Fruit fly (Drosophila melanogaster) whole organism, embryonic: Measurements from ENCODE around the gene CG42591.
A peak's percentile ranks its signal among the peaks of the same experiment; 100 is the strongest.

Experiments used
- Abd-B ChIP-seq: fragments of 200-800 bp; sonication (Bioruptor generic); optimal IDR thresholded peaks from 2 replicates; lab custom pipeline; 2018; ENCODE audit warnings: missing biosample characterization, mild to moderate bottlenecking, missing genetic modification characterization, moderate library complexity
- Atf-2 ChIP-seq: fragments of 200-800 bp; sonication (Bioruptor generic); optimal IDR thresholded peaks from 2 replicates; lab custom pipeline; 2016; ENCODE audit warnings: missing biosample characterization, missing genetic modification characterization
- CG10654 ChIP-seq: fragments of 200-800 bp; sonication (Bioruptor generic); optimal IDR thresholded peaks from 2 replicates; lab custom pipeline; 2016; ENCODE audit warnings: missing biosample characterization, missing genetic modification characterization
- CG11456 ChIP-seq: fragments of 200-800 bp; sonication (Bioruptor generic); IDR thresholded peaks from 3 replicates; pipeline ENCODE4 v1.3.6; 2022; ENCODE audit warnings: missing biosample characterization, missing genetic modification characterization
- CG15696 ChIP-seq: fragments of 200-800 bp; sonication (Bioruptor generic); optimal IDR thresholded peaks from 2 replicates; lab custom pipeline; 2019; ENCODE audit warnings: missing biosample characterization, mild to moderate bottlenecking, missing genetic modification characterization, moderate library complexity
- CG17328 ChIP-seq: fragments of 200-800 bp; sonication (Bioruptor generic); IDR thresholded peaks from 2 replicates; pipeline ENCODE4 v1.3.6; 2022; ENCODE audit warnings: missing biosample characterization, missing genetic modification characterization
- CG17802 ChIP-seq: fragments of 200-800 bp; sonication (Bioruptor generic); optimal IDR thresholded peaks from 2 replicates; lab custom pipeline; 2018; ENCODE audit warnings: missing biosample characterization, mild to moderate bottlenecking, missing genetic modification characterization, moderate library complexity
- CG17912 ChIP-seq: fragments of 200-800 bp; sonication (Bioruptor generic); optimal IDR thresholded peaks from 2 replicates; lab custom pipeline; 2018; ENCODE audit warnings: missing biosample characterization, mild to moderate bottlenecking, missing genetic modification characterization
- CG2120 ChIP-seq: fragments of 200-800 bp; sonication (Bioruptor generic); optimal IDR thresholded peaks from 3 replicates; lab custom pipeline; 2016; ENCODE audit warnings: missing biosample characterization, missing genetic modification characterization
- CG3163 ChIP-seq: fragments of 200-800 bp; sonication (Bioruptor generic); optimal IDR thresholded peaks from 3 replicates; lab custom pipeline; 2016; ENCODE audit warnings: missing biosample characterization, missing genetic modification characterization
- CG32532 ChIP-seq: fragments of 200-800 bp; sonication (Bioruptor generic); IDR thresholded peaks from 2 replicates; pipeline ENCODE4 v1.3.6; 2022; ENCODE audit warnings: missing biosample characterization, missing genetic modification characterization
- CG3281 ChIP-seq: fragments of 200-800 bp; sonication (Bioruptor generic); optimal IDR thresholded peaks from 3 replicates; lab custom pipeline; 2017; ENCODE audit warnings: missing biosample characterization, mild to moderate bottlenecking, missing genetic modification characterization
- CG34422 ChIP-seq: fragments of 200-800 bp; sonication (Bioruptor generic); IDR thresholded peaks from 3 replicates; pipeline ENCODE4 v1.3.6; 2022; ENCODE audit warnings: missing biosample characterization, missing genetic modification characterization
- CG3847 ChIP-seq: fragments of 200-800 bp; sonication (Bioruptor generic); IDR thresholded peaks from 2 replicates; pipeline ENCODE4 v1.3.6; 2022; ENCODE audit warnings: missing biosample characterization, missing genetic modification characterization
- CG4707 ChIP-seq: fragments of 200-800 bp; sonication (Bioruptor generic); optimal IDR thresholded peaks from 2 replicates; lab custom pipeline; 2018; ENCODE audit warnings: missing biosample characterization, mild to moderate bottlenecking, missing genetic modification characterization, moderate library complexity
- CG5245 ChIP-seq: fragments of 200-800 bp; sonication (Bioruptor generic); optimal IDR thresholded peaks from 3 replicates; lab custom pipeline; 2016; ENCODE audit warnings: missing biosample characterization, missing genetic modification characterization
- CG6272 ChIP-seq: fragments of 200-800 bp; sonication (Bioruptor generic); IDR thresholded peaks from 2 replicates; pipeline ENCODE4 v1.3.6; 2022; ENCODE audit warnings: missing biosample characterization, missing genetic modification characterization
- CG7786 ChIP-seq: fragments of 200-800 bp; sonication (Bioruptor generic); optimal IDR thresholded peaks from 2 replicates; lab custom pipeline; 2016; ENCODE audit warnings: missing biosample characterization, missing genetic modification characterization
- CG7839 ChIP-seq: fragments of 200-800 bp; sonication (Bioruptor generic); optimal IDR thresholded peaks from 3 replicates; lab custom pipeline; 2018; ENCODE audit warnings: missing biosample characterization, mild to moderate bottlenecking, missing genetic modification characterization, moderate library complexity
- CG8944 ChIP-seq: fragments of 200-800 bp; sonication (Bioruptor generic); optimal IDR thresholded peaks from 3 replicates; lab custom pipeline; 2016; ENCODE audit warnings: missing biosample characterization, missing genetic modification characterization
- CG9876 ChIP-seq: fragments of 200-800 bp; sonication (Bioruptor generic); optimal IDR thresholded peaks from 2 replicates; lab custom pipeline; 2016; ENCODE audit warnings: missing biosample characterization, missing genetic modification characterization
- Chrac-16 ChIP-seq: fragments of 200-800 bp; sonication (Bioruptor generic); optimal IDR thresholded peaks from 3 replicates; lab custom pipeline; 2016; ENCODE audit warnings: missing biosample characterization, missing genetic modification characterization
- Hand ChIP-seq: fragments of 200-800 bp; sonication (Bioruptor generic); optimal IDR thresholded peaks from 2 replicates; lab custom pipeline; 2017; ENCODE audit warnings: mild to moderate bottlenecking, missing biosample characterization, missing genetic modification reagents, missing genetic modification characterization
- Hr51 ChIP-seq, 2 experiments: fragments of 200-800 bp; sonication (Bioruptor generic); optimal IDR thresholded peaks; 2 replicates in 1 of 2; 3 replicates in 1 of 2; lab custom pipeline; 2016 to 2018; ENCODE audit warnings: missing biosample characterization in 2 of 2, missing genetic modification characterization in 2 of 2, mild to moderate bottlenecking in 1 of 2, moderate library complexity in 1 of 2
- NK7.1 ChIP-seq: fragments of 200-800 bp; sonication (Bioruptor generic); optimal IDR thresholded peaks from 3 replicates; lab custom pipeline; 2016; ENCODE audit warnings: missing biosample characterization, missing genetic modification characterization
- Poxn ChIP-seq: fragments of 200-800 bp; sonication (Bioruptor generic); IDR thresholded peaks from 2 replicates; pipeline ENCODE4 v1.3.6; 2022; ENCODE audit warnings: missing biosample characterization, missing genetic modification characterization
- Sry-β ChIP-seq: fragments of 200-800 bp; sonication (Bioruptor generic); optimal IDR thresholded peaks from 2 replicates; lab custom pipeline; 2018; ENCODE audit warnings: missing biosample characterization, mild to moderate bottlenecking, missing genetic modification characterization, moderate library complexity
- Trl ChIP-seq, 3 experiments: fragments of >200 bp in 2 of 3; fragments of 200-800 bp in 1 of 3; sonication (Bioruptor generic) in 1 of 3; optimal IDR thresholded peaks; 2 replicates in 1 of 3; 3 replicates in 2 of 3; lab custom pipeline; 2016 to 2017; ENCODE audit warnings: missing biosample characterization in 1 of 3, missing genetic modification characterization in 1 of 3
- ab ChIP-seq: fragments of 200-800 bp; sonication (Bioruptor generic); optimal IDR thresholded peaks from 2 replicates; lab custom pipeline; 2016; ENCODE audit warnings: missing biosample characterization, missing genetic modification characterization
- ac ChIP-seq: fragments of 200-800 bp; sonication (Bioruptor generic); optimal IDR thresholded peaks from 3 replicates; lab custom pipeline; 2017; ENCODE audit warnings: missing biosample characterization, mild to moderate bottlenecking, missing genetic modification characterization
- aop ChIP-seq: fragments of 200-800 bp; sonication (Bioruptor generic); IDR thresholded peaks from 2 replicates; pipeline ENCODE4 v1.3.6; 2022; ENCODE audit warnings: missing biosample characterization, missing genetic modification characterization
- ase ChIP-seq: fragments of 200-800 bp; sonication (Bioruptor generic); IDR thresholded peaks from 3 replicates; pipeline ENCODE4 v1.3.6; 2022; ENCODE audit warnings: missing biosample characterization, missing genetic modification characterization
- bcd ChIP-seq: fragments of 200-800 bp; sonication (Bioruptor generic); optimal IDR thresholded peaks from 2 replicates; lab custom pipeline; 2017; ENCODE audit warnings: missing biosample characterization, mild to moderate bottlenecking, missing genetic modification characterization
- cas ChIP-seq: fragments of 200-800 bp; sonication (Bioruptor generic); IDR thresholded peaks from 2 replicates; pipeline ENCODE4 v1.3.6; 2022; ENCODE audit warnings: missing biosample characterization, missing genetic modification characterization
- disco-r ChIP-seq: fragments of 200-800 bp; sonication (Bioruptor generic); optimal IDR thresholded peaks from 2 replicates; lab custom pipeline; 2016; ENCODE audit warnings: missing biosample characterization, missing genetic modification characterization
- dpn ChIP-seq, 2 experiments: fragments of 200-800 bp; sonication (Bioruptor generic); optimal IDR thresholded peaks; 3 replicates each; lab custom pipeline; 2016; ENCODE audit warnings: missing biosample characterization in 2 of 2, missing genetic modification characterization in 2 of 2
- eyg ChIP-seq: fragments of 200-800 bp; sonication (Bioruptor generic); optimal IDR thresholded peaks from 3 replicates; lab custom pipeline; 2016; ENCODE audit warnings: missing biosample characterization, missing genetic modification characterization
- ind ChIP-seq: fragments of 200-800 bp; sonication (Bioruptor generic); optimal IDR thresholded peaks from 3 replicates; lab custom pipeline; 2016; ENCODE audit warnings: missing biosample characterization, missing genetic modification characterization
- ken ChIP-seq: fragments of 200-800 bp; sonication (Bioruptor generic); IDR thresholded peaks from 3 replicates; pipeline ENCODE4 v1.3.6; 2022; ENCODE audit warnings: missing biosample characterization, missing genetic modification characterization
- lmd ChIP-seq: fragments of 200-800 bp; sonication (Bioruptor generic); IDR thresholded peaks from 2 replicates; pipeline ENCODE4 v1.3.6; 2022; ENCODE audit warnings: missing biosample characterization, missing genetic modification characterization
- mam ChIP-seq: fragments of 200-800 bp; sonication (Bioruptor generic); optimal IDR thresholded peaks from 3 replicates; lab custom pipeline; 2016; ENCODE audit warnings: missing biosample characterization, missing genetic modification characterization
- oc ChIP-seq: fragments of 200-800 bp; sonication (Bioruptor generic); optimal IDR thresholded peaks from 2 replicates; lab custom pipeline; 2018; ENCODE audit warnings: missing biosample characterization, mild to moderate bottlenecking, missing genetic modification characterization, moderate library complexity
- pan ChIP-seq, 4 experiments: fragments of >200 bp in 3 of 4; fragments of 200-800 bp in 1 of 4; sonication (Bioruptor generic) in 1 of 4; optimal IDR thresholded peaks in 3 of 4; IDR thresholded peaks in 1 of 4; 2 replicates each; pipeline versions ENCODE4 v1.3.6 to Lab custom; 2017 to 2022; ENCODE audit warnings: missing biosample characterization in 2 of 4, missing genetic modification characterization in 2 of 4, mixed read lengths in 1 of 4
- peb ChIP-seq: fragments of 200-800 bp; sonication (Bioruptor generic); IDR thresholded peaks from 2 replicates; pipeline ENCODE4 v1.3.6; 2022; ENCODE audit warnings: missing biosample characterization, missing genetic modification characterization
- pnt ChIP-seq: fragments of 200-800 bp; sonication (Bioruptor generic); optimal IDR thresholded peaks from 3 replicates; lab custom pipeline; 2016; ENCODE audit warnings: missing biosample characterization, missing genetic modification characterization
- prd ChIP-seq, 3 experiments: fragments of >200 bp in 2 of 3; fragments of 200-800 bp in 1 of 3; sonication (Bioruptor generic) in 1 of 3; optimal IDR thresholded peaks in 2 of 3; IDR thresholded peaks in 1 of 3; 2 replicates in 2 of 3; 3 replicates in 1 of 3; pipeline versions ENCODE4 v1.3.6 to Lab custom; 2017 to 2022; ENCODE audit warnings: missing biosample characterization in 1 of 3, missing genetic modification characterization in 1 of 3
- row ChIP-seq: fragments of 200-800 bp; sonication (Bioruptor generic); IDR thresholded peaks from 3 replicates; pipeline ENCODE4 v1.3.6; 2022; ENCODE audit warnings: missing biosample characterization, missing genetic modification characterization
- tio ChIP-seq: fragments of 200-800 bp; sonication (Bioruptor generic); optimal IDR thresholded peaks from 2 replicates; lab custom pipeline; 2017; ENCODE audit warnings: missing biosample characterization, missing genetic modification characterization, inconsistent platforms
- wdn ChIP-seq: fragments of 200-800 bp; sonication (Bioruptor generic); IDR thresholded peaks from 2 replicates; pipeline ENCODE4 v1.3.6; 2022; ENCODE audit warnings: missing biosample characterization, missing genetic modification characterization

CG42591 gene

dm6 chr3L:8029194-8029747 is 40.5 kb downstream of the CG42591 start (continued):
- TF ChIP-seq CG17912 (GFP tag; lab: Kevin White, UChicago) (peak; percentile 2), Hr51 (GFP tag; optimal IDR thresholded peaks at IDR 0.05; lab: Kevin White, UChicago) (peak in 1 of 2 experiments; percentile 14), CG3163 (GFP tag; lab: Kevin White, UChicago) (no peak), tio (GFP tag; lab: Kevin White, UChicago) (no peak), CG15696 (no peak), oc (tag; lab: Kevin White, UChicago) (peak; percentile 5), eyg (GFP tag; lab: Kevin White, UChicago) (peak; percentile 20), CG11456 (GFP tag; lab: Robert Waterston, UW) (0 out of 3 replicates have a peak, but pooled peaks have one; percentile 17), bcd (GFP tag; lab: Kevin White, UChicago) (no peak), dpn (GFP tag; optimal IDR thresholded peaks at IDR 0.05; lab: Kevin White, UChicago) (peak in 1 of 2 experiments; percentile 12), ac (GFP tag; lab: Kevin White, UChicago) (no peak), ase (GFP tag; lab: Robert Waterston, UW) (no peak), CG10654 (GFP tag; lab: Kevin White, UChicago) (peak; percentile 37), row (GFP tag; lab: Robert Waterston, UW) (peak; percentile 52; the same call in 2 of the 3 replicates), ind (GFP tag; lab: Kevin White, UChicago) (peak; percentile 39), Sry-β (GFP tag; lab: Kevin White, UChicago) (peak; percentile 8), CG34422 (GFP tag; lab: Robert Waterston, UW) (peak; percentile 54; the same call in 1 of the 3 replicates), Poxn (GFP tag; lab: Robert Waterston, UW) (no peak), CG7839 (peak; percentile 38), CG17328 (GFP tag; lab: Robert Waterston, UW) (peak; percentile 30; the same call in 1 of the 2 replicates), CG2120 (GFP tag; lab: Kevin White, UChicago) (peak; percentile 11), disco-r (GFP tag; lab: Kevin White, UChicago) (no peak), Abd-B (GFP tag; lab: Kevin White, UChicago) (no peak), NK7.1 (GFP tag; lab: Kevin White, UChicago) (no peak), mam (GFP tag; lab: Kevin White, UChicago) (peak; percentile 44), CG8944 (GFP tag; lab: Kevin White, UChicago) (no peak), cas (no peak), aop (0 out of 2 replicates have a peak, but pooled peaks have one; percentile 22), Atf-2 (GFP tag; lab: Kevin White, UChicago) (no peak), pan (optimal IDR thresholded peaks at IDR 0.05; lab: Kevin White, UChicago) (no peak), pan (GFP tag; optimal IDR thresholded peaks at IDR 0.05 in 1 of 2, IDR thresholded peaks at IDR 0.05 in 1 of 2) (peak in 1 of 2 experiments; percentile 67), Hand (GFP tag; lab: Kevin White, UChicago) (no peak), Trl (optimal IDR thresholded peaks at IDR 0.05; lab: Kevin White, UChicago) (no peak), Trl (GFP tag; optimal IDR thresholded peaks at IDR 0.05; lab: Kevin White, UChicago) (peak; percentile 23), peb (GFP tag; lab: Robert Waterston, UW) (no peak), CG17802 (peak; percentile 5), CG5245 (GFP tag; lab: Kevin White, UChicago) (peak; percentile 39), lmd (GFP tag; lab: Robert Waterston, UW) (peak; percentile 62), CG3847 (GFP tag; lab: Robert Waterston, UW) (no peak), ken (0 out of 3 replicates have a peak, but pooled peaks have one; percentile 34), CG6272 (no peak), wdn (GFP tag; lab: Robert Waterston, UW) (no peak), CG3281 (GFP tag; lab: Kevin White, UChicago) (peak; percentile 38), Chrac-16 (GFP tag; lab: Kevin White, UChicago) (peak; percentile 3), pnt (peak; percentile 25), CG9876 (GFP tag; lab: Kevin White, UChicago) (no peak), CG7786 (no peak), prd (optimal IDR thresholded peaks at IDR 0.05; lab: Kevin White, UChicago) (no peak), prd (GFP tag; IDR thresholded peaks at IDR 0.05; lab: Robert Waterston, UW) (peak; percentile 56; the same call in 2 of the 3 replicates), CG32532 (GFP tag; lab: Robert Waterston, UW) (peak; percentile 47; the same call in 1 of the 2 replicates), ab (GFP tag; lab: Kevin White, UChicago) (no peak), CG4707 (GFP tag; lab: Kevin White, UChicago) (peak; percentile 49)
